Fruit fly (Drosophila melanogaster): ENCODE measurements around the gene Delta.

- TF ChIP-seq insv (optimal IDR thresholded peaks at IDR 0.05), result no peak
- no peak for TF ChIP-seq Myc (optimal IDR thresholded peaks at IDR 0.05)
Observed at dm6 chr3R:19317184-19317747, 8.8 kb downstream of the Delta start.

Data from Kc167 (cell line).